Worm (Caenorhabditis elegans) whole organism, L4/young adult: ENCODE data around the gene F07G11.1.

Source experiments
- W03F9.2 ChIP-seq: fragments of 150-350 bp; optimal IDR thresholded peaks from 2 replicates; lab custom pipeline; 2014; ENCODE audit warnings: missing biosample characterization, missing genetic modification characterization
- dao-5 ChIP-seq: sonication (generic microtip); optimal IDR thresholded peaks from 2 replicates; lab custom pipeline; 2016; ENCODE audit warnings: missing genotype, missing genetic modification characterization, moderate library complexity, missing compliant biosample characterization
- him-1 ChIP-seq: sonication (generic microtip); optimal IDR thresholded peaks from 2 replicates; lab custom pipeline; 2016; ENCODE audit warnings: missing genotype, missing genetic modification reagents, missing genetic modification characterization, missing compliant biosample characterization

The F07G11.1 gene

ce11 chrV:7349541-7349940 lies 42.4 kb downstream of the F07G11.1 start, which contains the start of gene nhr-149:
Gene nhr-149, minus strand, starts transcription at chrV:7349641.
- TF ChIP-seq him-1 (tag; lab: Kevin White, UChicago) (no peak), W03F9.2 (tag; lab: Kevin White, UChicago) (no peak), dao-5 (no peak)

DNA sequence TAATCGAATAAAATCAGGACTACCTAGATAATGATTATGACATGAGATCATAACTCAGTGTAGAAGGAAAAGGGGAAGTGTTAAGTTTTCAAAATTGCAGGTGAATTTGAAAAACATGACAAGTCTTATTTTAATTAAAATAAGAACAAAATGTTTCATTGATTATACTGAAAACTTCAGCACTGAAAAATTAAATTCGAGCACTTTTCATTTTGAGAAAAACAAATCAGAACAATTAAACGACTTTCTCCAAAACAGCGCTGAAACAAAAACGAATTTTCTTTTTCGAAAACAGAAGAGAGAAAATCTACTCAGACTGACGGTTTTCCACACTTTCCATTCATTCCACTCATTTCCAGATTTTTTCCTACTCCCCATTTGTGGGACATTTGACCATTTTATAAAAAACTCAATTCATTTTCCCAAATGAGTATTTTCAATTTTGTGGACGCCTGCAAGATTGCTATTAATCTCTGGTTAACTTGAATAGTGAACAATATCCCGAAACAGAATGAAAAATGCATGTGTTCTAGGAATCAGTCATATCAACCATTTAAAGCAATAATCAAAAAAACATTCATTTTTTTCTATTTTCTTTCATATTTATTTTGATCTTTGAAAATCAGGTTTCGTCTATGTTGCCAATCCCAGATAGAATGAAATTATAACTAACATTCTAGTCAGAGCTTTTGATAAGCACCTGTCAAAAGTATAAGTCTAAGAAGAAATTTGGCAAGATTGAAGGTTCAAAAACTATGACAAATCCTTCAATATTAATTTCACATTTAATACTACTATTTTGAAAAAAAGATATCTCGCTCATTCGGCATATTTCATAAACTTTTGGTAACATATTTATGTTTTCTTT lies 45.2 kb downstream of the F07G11.1 start, which contains the start of the genes srh-231 and srh-275:
Gene srh-231, minus strand, starts transcription at position 51 of the 868 bp plus-strand sequence.
Gene srh-275, plus strand, starts transcription at position 818 of the 868 bp plus-strand sequence.
- TF ChIP-seq him-1 (tag; lab: Kevin White, UChicago) (no peak), dao-5 (no peak), W03F9.2 (tag; lab: Kevin White, UChicago) (no peak)

ce11 chrV:7353602-7354001 lies 46.4 kb downstream of the F07G11.1 start:
- TF ChIP-seq him-1 (tag; lab: Kevin White, UChicago) (no peak), W03F9.2 (tag; lab: Kevin White, UChicago) (no peak), dao-5 (no peak)

ce11 chrV:7355464-7355863 lies 48.3 kb downstream of the F07G11.1 start, which contains the start of gene tag-293:
Gene tag-293, minus strand, starts transcription at chrV:7355564.
- no peak for TF ChIP-seq dao-5
- TF ChIP-seq W03F9.2 (tag; lab: Kevin White, UChicago): no peak
- TF ChIP-seq him-1 (tag; lab: Kevin White, UChicago): no peak

DNA sequence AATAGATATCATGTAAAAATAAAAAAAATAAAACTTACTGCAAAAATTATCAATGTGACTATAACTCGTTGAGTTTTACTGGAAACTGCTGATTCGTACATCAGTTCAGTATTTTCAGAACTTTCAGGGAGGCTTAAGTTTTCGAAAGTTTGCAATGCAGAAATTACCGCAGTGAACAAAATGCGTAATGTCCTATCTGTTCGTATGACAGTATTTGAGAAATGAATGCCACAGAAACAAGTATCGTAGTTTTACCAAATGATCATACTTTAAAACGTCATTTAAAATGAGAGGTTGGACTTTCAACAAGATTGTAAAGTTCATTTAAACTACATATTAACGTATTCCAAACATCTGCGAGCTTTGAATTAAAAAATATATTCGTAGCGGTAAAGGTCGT lies 49.5 kb downstream of the F07G11.1 start, which contains the start of gene C03G6.21:
Gene C03G6.21, minus strand, starts transcription at position 101 of the 400 bp plus-strand sequence.
- no peak for TF ChIP-seq W03F9.2 (tag; lab: Kevin White, UChicago)
- TF ChIP-seq dao-5: no peak
- no peak for TF ChIP-seq him-1 (tag; lab: Kevin White, UChicago)

ce11 chrV:7357132-7357531 lies 49.9 kb downstream of the F07G11.1 start, which contains the start of gene C03G6.6:
Gene C03G6.6, plus strand, starts transcription at chrV:7357432.
- TF ChIP-seq him-1 (tag; lab: Kevin White, UChicago) (no peak), dao-5 (no peak), W03F9.2 (tag; lab: Kevin White, UChicago) (no peak)
